Worm (Caenorhabditis elegans) whole organism, young adult: ENCODE measurements around the gene pir-2.
"Not testable (repeated sequence)": the region's sequence is repeated elsewhere in the genome, so short reads cannot be mapped to it uniquely, and the experiment has no call there.

Experiments used
- B0019.2 ChIP-seq: fragments of 200-800 bp; sonication (Bioruptor generic); conservative IDR thresholded peaks from 2 replicates; pipeline ENCODE4 v1.3.6; 2022; ENCODE audit warnings: missing genetic modification reagents, missing genetic modification characterization, missing compliant biosample characterization
- C06A6.2 ChIP-seq: fragments of 200-800 bp; sonication (Bioruptor generic); conservative IDR thresholded peaks from 2 replicates; pipeline ENCODE4 v1.3.6; 2022; ENCODE audit warnings: missing genetic modification characterization, missing compliant biosample characterization
- F33H1.4 ChIP-seq: fragments of 200-800 bp; sonication (Bioruptor generic); IDR thresholded peaks from 2 replicates; pipeline ENCODE4 v1.3.6; 2022; ENCODE audit warnings: missing genetic modification reagents, missing genetic modification characterization, missing compliant biosample characterization
- F37B4.10 ChIP-seq: fragments of 200-800 bp; sonication (Bioruptor generic); IDR thresholded peaks from 2 replicates; pipeline ENCODE4 v1.3.6; 2022; ENCODE audit warnings: missing genetic modification characterization, missing compliant biosample characterization
- F49E8.2 ChIP-seq: sonication (generic microtip); optimal IDR thresholded peaks from 3 replicates; lab custom pipeline; 2017; ENCODE audit warnings: missing genetic modification characterization, mild to moderate bottlenecking, missing compliant biosample characterization, antibody characterized with exemption, moderate library complexity; ENCODE audit not compliant: insufficient read depth
- Y53F4B.3 ChIP-seq: fragments of 200-800 bp; sonication (Bioruptor generic); IDR thresholded peaks from 2 replicates; pipeline ENCODE4 v1.3.6; 2022; ENCODE audit warnings: missing genetic modification reagents, missing genetic modification characterization, missing compliant biosample characterization
- Y67H2A.10 ChIP-seq: fragments of 200-800 bp; sonication (Bioruptor generic); conservative IDR thresholded peaks from 2 replicates; pipeline ENCODE4 v1.3.6; 2022; ENCODE audit warnings: missing genetic modification reagents, missing genetic modification characterization, missing compliant biosample characterization
- Y79H2A.3 ChIP-seq: fragments of 200-800 bp; sonication (Bioruptor generic); conservative IDR thresholded peaks from 2 replicates; pipeline ENCODE4 v1.3.6; 2022; ENCODE audit warnings: missing genetic modification reagents, missing genetic modification characterization, missing compliant biosample characterization
- Y95B8A.8 ChIP-seq: fragments of 200-800 bp; sonication (Bioruptor generic); IDR thresholded peaks from 2 replicates; pipeline ENCODE4 v1.3.6; 2022; ENCODE audit warnings: missing genetic modification reagents, missing genetic modification characterization, missing compliant biosample characterization
- aptf-3 ChIP-seq: fragments of 200-800 bp; sonication (Bioruptor generic); IDR thresholded peaks from 2 replicates; pipeline ENCODE4 v1.3.6; 2022; ENCODE audit warnings: missing genetic modification characterization, missing compliant biosample characterization
- attf-3 ChIP-seq: fragments of 200-800 bp; sonication (Bioruptor generic); conservative IDR thresholded peaks from 2 replicates; pipeline ENCODE4 v1.3.6; 2022; ENCODE audit warnings: missing genetic modification reagents, missing genetic modification characterization, missing compliant biosample characterization
- attf-6 ChIP-seq: fragments of 200-800 bp; sonication (Bioruptor generic); IDR thresholded peaks from 2 replicates; pipeline ENCODE4 v1.3.6; 2022; ENCODE audit warnings: missing genetic modification reagents, missing genetic modification characterization, missing compliant biosample characterization
- bed-2 ChIP-seq: fragments of 200-800 bp; sonication (Bioruptor generic); IDR thresholded peaks from 2 replicates; pipeline ENCODE4 v1.3.6; 2022; ENCODE audit warnings: missing genetic modification reagents, missing genetic modification characterization, missing compliant biosample characterization
- cebp-1 ChIP-seq, 2 experiments: fragments of 200-800 bp in 1 of 2; sonication (Bioruptor generic) in 1 of 2; sonication (generic microtip) in 1 of 2; IDR thresholded peaks in 1 of 2; optimal IDR thresholded peaks in 1 of 2; 2 replicates each; pipeline versions ENCODE4 v1.3.6 to Lab custom; 2017 to 2022; ENCODE audit warnings: missing compliant biosample characterization in 2 of 2, missing genetic modification characterization in 2 of 2, mild to moderate bottlenecking in 1 of 2, missing genetic modification reagents in 1 of 2, moderate library complexity in 1 of 2
- ceh-100 ChIP-seq: fragments of 200-800 bp; sonication (Bioruptor generic); IDR thresholded peaks from 2 replicates; pipeline ENCODE4 v1.3.6; 2022; ENCODE audit warnings: missing genetic modification reagents, missing genetic modification characterization, missing compliant biosample characterization
- ceh-40 ChIP-seq: fragments of 200-800 bp; sonication (Bioruptor generic); IDR thresholded peaks from 2 replicates; pipeline ENCODE4 v1.3.6; 2022; ENCODE audit warnings: missing genetic modification characterization, missing compliant biosample characterization
- ceh-58 ChIP-seq: fragments of 200-800 bp; sonication (Bioruptor generic); IDR thresholded peaks from 2 replicates; pipeline ENCODE4 v1.3.6; 2022; ENCODE audit warnings: missing genetic modification characterization, missing compliant biosample characterization
- ceh-91 ChIP-seq: fragments of 200-800 bp; sonication (Bioruptor generic); IDR thresholded peaks from 2 replicates; pipeline ENCODE4 v1.3.6; 2022; ENCODE audit warnings: missing genetic modification reagents, missing genetic modification characterization, missing compliant biosample characterization
- dox-1 ChIP-seq: fragments of 200-800 bp; sonication (Bioruptor generic); IDR thresholded peaks from 2 replicates; pipeline ENCODE4 v1.3.6; 2022; ENCODE audit warnings: missing genetic modification reagents, missing genetic modification characterization, missing compliant biosample characterization
- egrh-3 ChIP-seq: fragments of 200-800 bp; sonication (Bioruptor generic); IDR thresholded peaks from 2 replicates; pipeline ENCODE4 v1.3.6; 2022; ENCODE audit warnings: missing genetic modification reagents, missing genetic modification characterization, missing compliant biosample characterization
- hmg-1.2 ChIP-seq: fragments of 200-800 bp; sonication (Bioruptor generic); IDR thresholded peaks from 2 replicates; pipeline ENCODE4 v1.3.6; 2022; ENCODE audit warnings: missing genetic modification reagents, missing genetic modification characterization, missing compliant biosample characterization
- hsf-1 ChIP-seq: fragments of 200-800 bp; sonication (Bioruptor generic); IDR thresholded peaks from 2 replicates; pipeline ENCODE4 v1.3.6; 2022; ENCODE audit warnings: missing genetic modification reagents, missing genetic modification characterization, missing compliant biosample characterization
- let-526 ChIP-seq: fragments of 200-800 bp; sonication (Bioruptor generic); IDR thresholded peaks from 2 replicates; pipeline ENCODE4 v1.3.6; 2022; ENCODE audit warnings: missing genetic modification reagents, missing genetic modification characterization, missing compliant biosample characterization
- lin-54 ChIP-seq: fragments of 200-800 bp; sonication (Bioruptor generic); optimal IDR thresholded peaks from 2 replicates; lab custom pipeline; 2018; ENCODE audit warnings: mild to moderate bottlenecking, missing genetic modification characterization, missing compliant biosample characterization
- lir-1 ChIP-seq: fragments of 200-800 bp; sonication (Bioruptor generic); conservative IDR thresholded peaks from 2 replicates; pipeline ENCODE4 v1.3.6; 2022; ENCODE audit warnings: missing genetic modification reagents, missing genetic modification characterization, missing compliant biosample characterization
- madf-10 ChIP-seq: sonication (generic microtip); optimal IDR thresholded peaks from 2 replicates; lab custom pipeline; 2016; ENCODE audit warnings: mild to moderate bottlenecking, missing genetic modification characterization, missing compliant biosample characterization
- madf-3 ChIP-seq: fragments of 200-800 bp; sonication (Bioruptor generic); IDR thresholded peaks from 2 replicates; pipeline ENCODE4 v1.3.6; 2022; ENCODE audit warnings: missing genetic modification reagents, missing genetic modification characterization, missing compliant biosample characterization
- madf-8 ChIP-seq: fragments of 200-800 bp; sonication (Bioruptor generic); conservative IDR thresholded peaks from 2 replicates; pipeline ENCODE4 v1.3.6; 2022; ENCODE audit warnings: missing genetic modification reagents, missing genetic modification characterization, missing compliant biosample characterization
- mes-4 ChIP-seq: sonication (generic microtip); optimal IDR thresholded peaks from 2 replicates; lab custom pipeline; 2016; ENCODE audit warnings: missing genotype, missing genetic modification characterization, missing compliant biosample characterization
- pbrm-1 ChIP-seq: fragments of 200-800 bp; sonication (Bioruptor generic); IDR thresholded peaks from 2 replicates; pipeline ENCODE4 v1.3.6; 2022; ENCODE audit warnings: missing genetic modification reagents, missing genetic modification characterization, missing compliant biosample characterization
- rpc-1 ChIP-seq, 2 experiments: fragments of 150-350 bp in 1 of 2; sonication (generic microtip) in 1 of 2; optimal IDR thresholded peaks; 2 replicates each; lab custom pipeline; 2014 to 2018; ENCODE audit warnings: missing biosample characterization in 1 of 2, missing genetic modification characterization in 1 of 2, missing genetic modification reagents in 1 of 2, missing genotype in 1 of 2
- sdz-38 ChIP-seq: sonication (generic microtip); optimal IDR thresholded peaks from 2 replicates; lab custom pipeline; 2016; ENCODE audit warnings: missing genotype, missing genetic modification characterization, missing compliant biosample characterization
- snpc-1.1 ChIP-seq: sonication (generic microtip); optimal IDR thresholded peaks from 2 replicates; lab custom pipeline; 2017; ENCODE audit warnings: missing genetic modification characterization, mild to moderate bottlenecking, missing compliant biosample characterization, antibody characterized with exemption, moderate library complexity, missing genotype, missing genetic modification reagents; ENCODE audit not compliant: insufficient read depth
- snpc-3.4 ChIP-seq: sonication (generic microtip); optimal IDR thresholded peaks from 2 replicates; lab custom pipeline; 2017; ENCODE audit warnings: missing genetic modification characterization, mild to moderate bottlenecking, missing compliant biosample characterization, antibody characterized with exemption, moderate library complexity, missing genotype, missing genetic modification reagents
- snpc-4 ChIP-seq, 5 experiments: fragments of 150-350 bp in 1 of 5; sonication (generic microtip) in 4 of 5; optimal IDR thresholded peaks; 2 replicates each; lab custom pipeline; 2014 to 2018; ENCODE audit warnings: missing genetic modification characterization in 5 of 5, missing biosample characterization in 3 of 5, antibody characterized with exemption in 2 of 5, mild to moderate bottlenecking in 2 of 5, missing compliant biosample characterization in 2 of 5, missing genotype in 2 of 5, moderate library complexity in 2 of 5, missing genetic modification reagents in 1 of 5
- tbp1 ChIP-seq: fragments of 200-800 bp; sonication (Bioruptor generic); optimal IDR thresholded peaks from 2 replicates; lab custom pipeline; 2018; ENCODE audit warnings: mild to moderate bottlenecking, missing genetic modification characterization, missing compliant biosample characterization
- unc-130 ChIP-seq: sonication (generic microtip); optimal IDR thresholded peaks from 2 replicates; lab custom pipeline; 2016; ENCODE audit warnings: missing genetic modification reagents, missing genetic modification characterization, missing compliant biosample characterization
- xnd-1 ChIP-seq: sonication (generic microtip); optimal IDR thresholded peaks from 2 replicates; lab custom pipeline; 2016; ENCODE audit warnings: missing genotype, missing genetic modification reagents, missing genetic modification characterization, missing compliant biosample characterization
- zfh-2 ChIP-seq: fragments of 200-800 bp; sonication (Bioruptor generic); conservative IDR thresholded peaks from 2 replicates; pipeline ENCODE4 v1.3.6; 2022; ENCODE audit warnings: missing genetic modification reagents, missing genetic modification characterization, missing compliant biosample characterization
- ztf-18 ChIP-seq: sonication (generic microtip); optimal IDR thresholded peaks from 2 replicates; lab custom pipeline; 2016; ENCODE audit warnings: missing genotype, mild to moderate bottlenecking, missing genetic modification characterization, missing compliant biosample characterization
- ztf-25 ChIP-seq: fragments of 200-800 bp; sonication (Bioruptor generic); IDR thresholded peaks from 2 replicates; pipeline ENCODE4 v1.3.6; 2022; ENCODE audit warnings: missing genetic modification reagents, missing genetic modification characterization, missing compliant biosample characterization
- ztf-26 ChIP-seq: sonication (generic microtip); optimal IDR thresholded peaks from 2 replicates; lab custom pipeline; 2017; ENCODE audit warnings: missing genetic modification characterization, missing compliant biosample characterization
- ztf-28 ChIP-seq: fragments of 200-800 bp; sonication (Bioruptor generic); IDR thresholded peaks from 2 replicates; pipeline ENCODE4 v1.3.6; 2022; ENCODE audit warnings: missing genetic modification reagents, missing genetic modification characterization, missing compliant biosample characterization
- ztf-6 ChIP-seq: fragments of 200-800 bp; sonication (Bioruptor generic); IDR thresholded peaks from 2 replicates; pipeline ENCODE4 v1.3.6; 2022; ENCODE audit warnings: missing genetic modification reagents, missing genetic modification characterization, missing compliant biosample characterization

The pir-2 gene

ce11 chrIII:9413340-9413739, 30.1 kb downstream of the pir-2 start, which contains the start of gene T26G10.3:
TSS of gene T26G10.3 (minus strand) at chrIII:9413440.
- TF ChIP-seq ceh-58 (GFP tag; lab: Robert Waterston, UW): no peak
- no peak for TF ChIP-seq dox-1 (GFP tag; lab: Robert Waterston, UW)
- no peak for TF ChIP-seq hsf-1 (GFP tag; lab: Robert Waterston, UW)
- TF ChIP-seq madf-10 (tag; lab: Kevin White, UChicago): no peak
- no peak for TF ChIP-seq ztf-26 (tag; lab: Kevin White, UChicago)
- no peak for TF ChIP-seq snpc-3.4 (tag; lab: Kevin White, UChicago)
- TF ChIP-seq ceh-40 (GFP tag; lab: Robert Waterston, UW): no peak
- no peak for TF ChIP-seq lir-1 (GFP tag; lab: Robert Waterston, UW)
- TF ChIP-seq mes-4: no peak
- TF ChIP-seq C06A6.2 (GFP tag; lab: Robert Waterston, UW): no peak
- TF ChIP-seq sdz-38 (tag; lab: Kevin White, UChicago): no peak
- TF ChIP-seq madf-8: no peak

ce11 chrIII:9408304-9408703, 35.1 kb downstream of the pir-2 start:
- peak; percentile 91 for TF ChIP-seq snpc-1.1 (tag; lab: Kevin White, UChicago)
- TF ChIP-seq attf-3: peak; percentile 87
- TF ChIP-seq tbp1 (GFP tag; lab: Kevin White, UChicago): peak; percentile 77
- peak; percentile 97 for TF ChIP-seq B0019.2 (GFP tag; lab: Robert Waterston, UW)
- TF ChIP-seq let-526: peak; percentile 38; the same call in 1 of the 2 replicates
- peak; percentile 73 for TF ChIP-seq ztf-18 (tag; lab: Kevin White, UChicago)
- 0 out of 2 replicates have a peak, but pooled peaks have one; percentile 11 for TF ChIP-seq zfh-2 (GFP tag; lab: Robert Waterston, UW)
- TF ChIP-seq F49E8.2 (tag; lab: Kevin White, UChicago): peak; percentile 32
- TF ChIP-seq cebp-1 (GFP tag; IDR thresholded peaks at IDR 0.05; lab: Robert Waterston, UW): peak; percentile 74
- TF ChIP-seq cebp-1 (tag; optimal IDR thresholded peaks at IDR 0.05; lab: Kevin White, UChicago); rpc-1 (optimal IDR thresholded peaks at IDR 0.05; lab: Kevin White, UChicago): not testable (repeated sequence)
- 0 out of 2 replicates have a peak, but pooled peaks have one; percentile 62 for TF ChIP-seq F37B4.10 (GFP tag; lab: Robert Waterston, UW)
- TF ChIP-seq Y79H2A.3 (GFP tag; lab: Robert Waterston, UW): peak; percentile 85
- peak; percentile 89 for TF ChIP-seq madf-8
- peak; percentile 80 for TF ChIP-seq F33H1.4 (GFP tag; lab: Robert Waterston, UW)
- TF ChIP-seq ceh-100 (GFP tag; lab: Robert Waterston, UW): peak; percentile 97
- peak; percentile 55 for TF ChIP-seq lin-54
- peak; percentile 98 for TF ChIP-seq ztf-28 (GFP tag; lab: Robert Waterston, UW)
- TF ChIP-seq ztf-25 (GFP tag; lab: Robert Waterston, UW): peak; percentile 98
- peak; percentile 84 for TF ChIP-seq madf-3 (GFP tag; lab: Robert Waterston, UW)
- peak; percentile 82 for TF ChIP-seq attf-6
- peak; percentile 95 for TF ChIP-seq dox-1 (GFP tag; lab: Robert Waterston, UW)
- peak; percentile 90 for TF ChIP-seq bed-2 (GFP tag; lab: Robert Waterston, UW)
- TF ChIP-seq snpc-3.4 (tag; lab: Kevin White, UChicago): peak; percentile 84
- TF ChIP-seq ceh-91 (GFP tag; lab: Robert Waterston, UW): peak; percentile 97
- peak; percentile 98 for TF ChIP-seq pbrm-1 (GFP tag; lab: Robert Waterston, UW)
- peak; percentile 84 for TF ChIP-seq hsf-1 (GFP tag; lab: Robert Waterston, UW)
- TF ChIP-seq lir-1 (GFP tag; lab: Robert Waterston, UW): peak; percentile 67; the same call in 1 of the 2 replicates
- TF ChIP-seq rpc-1 (tag; optimal IDR thresholded peaks at IDR 0.05; lab: Kevin White, UChicago): peak; percentile 13
- TF ChIP-seq xnd-1 (tag; lab: Kevin White, UChicago): peak; percentile 44
- TF ChIP-seq aptf-3 (GFP tag; lab: Robert Waterston, UW): peak; percentile 60; the same call in 1 of the 2 replicates
- TF ChIP-seq hmg-1.2: peak; percentile 94
- peak; percentile 91 for TF ChIP-seq Y53F4B.3 (GFP tag; lab: Robert Waterston, UW)
- TF ChIP-seq egrh-3 (GFP tag; lab: Robert Waterston, UW): peak; percentile 88
- TF ChIP-seq ztf-6 (GFP tag; lab: Robert Waterston, UW): peak; percentile 64; the same call in 1 of the 2 replicates
- peak; percentile 95 for TF ChIP-seq Y95B8A.8 (GFP tag; lab: Robert Waterston, UW)
- peak; percentile 90 for TF ChIP-seq snpc-4 (GFP tag; optimal IDR thresholded peaks at IDR 0.05; lab: Kevin White, UChicago)
- peak; percentile 89 to 98 (median 94) for TF ChIP-seq snpc-4 (tag; optimal IDR thresholded peaks at IDR 0.05; lab: Kevin White, UChicago)
- TF ChIP-seq Y67H2A.10 (GFP tag; lab: Robert Waterston, UW): peak; percentile 78
- peak; percentile 50 for TF ChIP-seq unc-130
